Worm (Caenorhabditis elegans): ENCODE measurements around the gene F43C1.7.
A peak's percentile ranks its signal among the peaks of the same experiment; 100 is the strongest.

Gene F43C1.7

DNA sequence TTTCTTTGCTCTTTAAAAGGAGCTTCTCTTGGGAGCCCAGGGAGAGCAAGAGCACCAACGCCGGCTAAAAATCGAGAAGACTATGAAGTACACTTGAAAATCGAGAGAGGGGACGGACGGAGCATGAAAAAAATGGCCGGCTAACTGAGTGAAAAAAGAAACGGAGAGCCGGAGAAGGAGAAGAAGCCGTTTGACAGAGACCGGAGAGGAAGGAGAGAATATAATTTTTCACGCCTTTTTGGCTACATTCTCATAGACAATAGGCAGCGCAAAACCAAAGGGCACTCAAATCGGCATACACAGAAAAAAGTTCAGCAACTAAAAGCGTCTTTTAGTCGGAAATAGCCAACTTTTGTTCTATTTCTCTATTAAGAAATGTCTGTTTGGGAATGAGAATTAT, 20.8 kb downstream of the F43C1.7 start:
- TF ChIP-seq C34F6.9 (tag; optimal IDR thresholded peaks at IDR 0.05): no peak
- TF ChIP-seq zag-1 (tag; optimal IDR thresholded peaks at IDR 0.05): no peak
- no peak for TF ChIP-seq aly-2 (tag; optimal IDR thresholded peaks at IDR 0.05)
- no peak for TF ChIP-seq ztf-4 (tag; optimal IDR thresholded peaks at IDR 0.05)
- TF ChIP-seq mdl-1 (tag; optimal IDR thresholded peaks at IDR 0.05): peak in 1 of 2 experiments; percentile 16

- no peak for TF ChIP-seq lin-13 (GFP tag; optimal IDR thresholded peaks at IDR 0.05)
- TF ChIP-seq lsy-2 (tag; optimal IDR thresholded peaks at IDR 0.05): peak in 1 of 2 experiments; percentile 27
- TF ChIP-seq crh-2 (tag; optimal IDR thresholded peaks at IDR 0.05): peak; percentile 5
- no peak for TF ChIP-seq nhr-237 (tag; optimal IDR thresholded peaks at IDR 0.05)
- peak; percentile 39 for TF ChIP-seq C34F6.9 (tag; optimal IDR thresholded peaks at IDR 0.05)
- no peak for TF ChIP-seq egl-27 (tag; optimal IDR thresholded peaks at IDR 0.05)
- TF ChIP-seq fos-1 (tag; optimal IDR thresholded peaks at IDR 0.05): no peak
Measured at ce11 chrIII:4220864-4221263, 21.5 kb downstream of the F43C1.7 start.

- TF ChIP-seq mab-5 (tag; optimal IDR thresholded peaks at IDR 0.05) (no peak), fos-1 (tag; optimal IDR thresholded peaks at IDR 0.05) (no peak), nhr-77 (tag; optimal IDR thresholded peaks at IDR 0.05) (no peak), sma-3 (GFP tag; optimal IDR thresholded peaks at IDR 0.05) (no peak), blmp-1 (tag; optimal IDR thresholded peaks at IDR 0.05; ENCODE audit: insufficient read depth) (no peak), F13H6.1 (tag; optimal IDR thresholded peaks at IDR 0.05) (no peak), lin-39 (tag; optimal IDR thresholded peaks at IDR 0.05) (no peak), C34F6.9 (tag; optimal IDR thresholded peaks at IDR 0.05) (no peak), Y55F3AM.14 (GFP tag; optimal IDR thresholded peaks at IDR 0.05) (no peak), ztf-1 (GFP tag; conservative IDR thresholded peaks at IDR 0.05) (no peak), lsy-2 (tag; optimal IDR thresholded peaks at IDR 0.05) (no peak), unc-39 (tag; optimal IDR thresholded peaks at IDR 0.05) (no peak), peb-1 (tag; optimal IDR thresholded peaks at IDR 0.05) (no peak), gmeb-1 (tag; optimal IDR thresholded peaks at IDR 0.05) (no peak)
Measured at ce11 chrIII:4210661-4211060, 31.7 kb downstream of the F43C1.7 start.

- TF ChIP-seq gmeb-1 (tag; optimal IDR thresholded peaks at IDR 0.05) (no peak), mdl-1 (tag; optimal IDR thresholded peaks at IDR 0.05) (no peak), zag-1 (tag; optimal IDR thresholded peaks at IDR 0.05) (no peak), ztf-11 (tag; optimal IDR thresholded peaks at IDR 0.05) (no peak), nhr-77 (tag; optimal IDR thresholded peaks at IDR 0.05) (no peak), ztf-1 (GFP tag; conservative IDR thresholded peaks at IDR 0.05) (no peak), Y55F3AM.14 (GFP tag; optimal IDR thresholded peaks at IDR 0.05) (no peak), crh-2 (tag; optimal IDR thresholded peaks at IDR 0.05) (no peak), nhr-21 (tag; optimal IDR thresholded peaks at IDR 0.05) (no peak), unc-55 (GFP tag; optimal IDR thresholded peaks at IDR 0.05) (no peak), ZK546.5 (tag; optimal IDR thresholded peaks at IDR 0.05) (no peak), nhr-6 (tag; optimal IDR thresholded peaks at IDR 0.05) (no peak), mbf-1 (tag; optimal IDR thresholded peaks at IDR 0.05) (no peak), mab-5 (tag; optimal IDR thresholded peaks at IDR 0.05) (no peak), ceh-16 (tag; optimal IDR thresholded peaks at IDR 0.05) (no peak)
Measured at ce11 chrIII:4209188-4209587, 33.2 kb downstream of the F43C1.7 start, which contains the start of gene phlp-2. Gene phlp-2, plus strand, starts transcription at chrIII:4209488.

DNA sequence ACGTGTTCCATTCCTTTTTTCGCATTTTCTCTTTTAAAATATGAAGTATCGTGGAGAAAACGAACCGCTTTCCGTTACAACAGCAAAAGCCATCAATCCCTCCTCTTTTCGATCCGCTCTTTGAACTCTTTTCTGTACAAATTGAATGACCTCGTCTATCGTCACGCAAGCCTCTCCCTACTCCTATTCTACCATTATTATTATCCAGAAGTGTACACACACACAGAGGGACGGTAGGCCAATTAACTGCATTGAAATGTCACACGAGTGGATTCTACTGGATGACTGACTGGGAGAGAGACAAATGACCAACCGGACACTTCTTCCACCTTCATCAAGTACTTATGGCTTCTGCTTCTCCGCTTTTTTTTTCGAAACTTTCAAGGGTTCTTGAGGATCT, 34.2 kb downstream of the F43C1.7 start:
- TF ChIP-seq R02D3.7 (tag; optimal IDR thresholded peaks at IDR 0.05): no peak
- no peak for TF ChIP-seq nhr-25 (tag; optimal IDR thresholded peaks at IDR 0.05)
- no peak for TF ChIP-seq F13H6.1 (tag; optimal IDR thresholded peaks at IDR 0.05)
- peak; percentile 8 for TF ChIP-seq nhr-129 (tag; optimal IDR thresholded peaks at IDR 0.05)

ce11 chrIII:4205751-4206327, 36.5 kb downstream of the F43C1.7 start, which contains the start of gene R74.8:
Gene R74.8, plus strand, starts transcription at chrIII:4206277.
- peak; percentile 37 for TF ChIP-seq unc-55 (GFP tag; optimal IDR thresholded peaks at IDR 0.05)
- no peak for TF ChIP-seq C34F6.9 (tag; optimal IDR thresholded peaks at IDR 0.05)
- no peak for TF ChIP-seq mab-5 (tag; optimal IDR thresholded peaks at IDR 0.05)
- TF ChIP-seq skn-1 (tag; optimal IDR thresholded peaks at IDR 0.05): no peak
- no peak for TF ChIP-seq ceh-16 (tag; optimal IDR thresholded peaks at IDR 0.05)
- no peak for TF ChIP-seq Y55F3AM.14 (GFP tag; optimal IDR thresholded peaks at IDR 0.05)
- no peak for TF ChIP-seq nhr-21 (tag; optimal IDR thresholded peaks at IDR 0.05)
- no peak for TF ChIP-seq zag-1 (tag; optimal IDR thresholded peaks at IDR 0.05)
- TF ChIP-seq unc-62 (GFP tag; optimal IDR thresholded peaks at IDR 0.05): no peak
- TF ChIP-seq mdl-1 (tag; optimal IDR thresholded peaks at IDR 0.05): no peak
- TF ChIP-seq alr-1 (tag; optimal IDR thresholded peaks at IDR 0.05): no peak
- no peak for TF ChIP-seq nhr-237 (tag; optimal IDR thresholded peaks at IDR 0.05)
- no peak for TF ChIP-seq nhr-12 (tag; optimal IDR thresholded peaks at IDR 0.05)
- TF ChIP-seq nhr-25 (tag; optimal IDR thresholded peaks at IDR 0.05): no peak
- TF ChIP-seq nhr-10 (tag; optimal IDR thresholded peaks at IDR 0.05): no peak
- TF ChIP-seq dmd-4 (tag; optimal IDR thresholded peaks at IDR 0.05): no peak
- TF ChIP-seq blmp-1 (tag; optimal IDR thresholded peaks at IDR 0.05; ENCODE audit: insufficient read depth): peak; percentile 24
- TF ChIP-seq ztf-1 (GFP tag; conservative IDR thresholded peaks at IDR 0.05): no peak
- peak in 1 of 2 experiments; percentile 15 for TF ChIP-seq lsy-2 (tag; optimal IDR thresholded peaks at IDR 0.05)

Measured in whole organism, L2 larva.